Fruit fly (Drosophila melanogaster) whole organism, embryonic: ENCODE measurements around the gene CG4537.

Source experiments
- ATbp ChIP-seq: fragments of 200-800 bp; sonication (Bioruptor generic); optimal IDR thresholded peaks from 2 replicates; lab custom pipeline; 2017; ENCODE audit warnings: missing biosample characterization, mild to moderate bottlenecking, missing genetic modification characterization, missing genetic modification reagents
- CG12219 ChIP-seq: fragments of 200-800 bp; sonication (Bioruptor generic); optimal IDR thresholded peaks from 3 replicates; lab custom pipeline; 2018; ENCODE audit warnings: missing biosample characterization, mild to moderate bottlenecking, missing genetic modification characterization
- CG12391 ChIP-seq: fragments of 200-800 bp; sonication (Bioruptor generic); optimal IDR thresholded peaks from 3 replicates; lab custom pipeline; 2018; ENCODE audit warnings: missing biosample characterization, mild to moderate bottlenecking, missing genetic modification characterization, moderate library complexity
- CG15601 ChIP-seq: fragments of 200-800 bp; sonication (Bioruptor generic); optimal IDR thresholded peaks from 3 replicates; lab custom pipeline; 2019; ENCODE audit warnings: missing biosample characterization, mild to moderate bottlenecking, missing genetic modification characterization, moderate library complexity
- CG1602 ChIP-seq: fragments of 200-800 bp; sonication (Bioruptor generic); optimal IDR thresholded peaks from 3 replicates; lab custom pipeline; 2016; ENCODE audit warnings: missing biosample characterization, missing genetic modification characterization
- CG16779 ChIP-seq: fragments of 200-800 bp; sonication (Bioruptor generic); IDR thresholded peaks from 2 replicates; pipeline ENCODE4 v1.3.6; 2022; ENCODE audit warnings: missing biosample characterization, missing genetic modification characterization
- CG17568 ChIP-seq: fragments of 200-800 bp; sonication (Bioruptor generic); optimal IDR thresholded peaks from 2 replicates; lab custom pipeline; 2018; ENCODE audit warnings: missing biosample characterization, mild to moderate bottlenecking, missing genetic modification characterization, moderate library complexity
- CG17829 ChIP-seq: fragments of 200-800 bp; optimal IDR thresholded peaks from 2 replicates; lab custom pipeline; 2019; ENCODE audit warnings: missing biosample characterization, mild to moderate bottlenecking, missing genetic modification characterization, moderate library complexity
- CG3065 ChIP-seq: fragments of 200-800 bp; sonication (Bioruptor generic); optimal IDR thresholded peaks from 2 replicates; lab custom pipeline; 2016; ENCODE audit warnings: missing biosample characterization, missing genetic modification characterization
- CG3407 ChIP-seq: fragments of 200-800 bp; sonication (Bioruptor generic); optimal IDR thresholded peaks from 2 replicates; lab custom pipeline; 2018; ENCODE audit warnings: missing biosample characterization, mild to moderate bottlenecking, missing genetic modification characterization
- CG3838 ChIP-seq: fragments of 200-800 bp; sonication (Bioruptor generic); optimal IDR thresholded peaks from 3 replicates; lab custom pipeline; 2016; ENCODE audit warnings: missing biosample characterization, missing genetic modification characterization
- CG42726 ChIP-seq: fragments of 200-800 bp; sonication (Bioruptor generic); IDR thresholded peaks from 2 replicates; pipeline ENCODE4 v1.3.6; 2022; ENCODE audit warnings: missing biosample characterization, missing genetic modification characterization; ENCODE audit not compliant: partially characterized antibody
- CG7357 ChIP-seq: fragments of 200-800 bp; sonication (Bioruptor generic); IDR thresholded peaks from 3 replicates; pipeline ENCODE4 v1.3.6; 2022; ENCODE audit warnings: missing biosample characterization, missing genetic modification characterization
- CG7745 ChIP-seq: fragments of 200-800 bp; sonication (Bioruptor generic); optimal IDR thresholded peaks from 2 replicates; lab custom pipeline; 2018; ENCODE audit warnings: missing biosample characterization, mild to moderate bottlenecking, missing genetic modification characterization, moderate library complexity
- CG9817 ChIP-seq: fragments of 200-800 bp; sonication (Bioruptor generic); optimal IDR thresholded peaks from 2 replicates; lab custom pipeline; 2018; ENCODE audit warnings: missing biosample characterization, mild to moderate bottlenecking, missing genetic modification characterization, moderate library complexity
- CG9932 ChIP-seq: fragments of 200-800 bp; sonication (Bioruptor generic); IDR thresholded peaks from 2 replicates; pipeline ENCODE4 v1.3.6; 2022; ENCODE audit warnings: missing biosample characterization, missing genetic modification characterization
- CrebB ChIP-seq: fragments of 200-800 bp; sonication (Bioruptor generic); optimal IDR thresholded peaks from 3 replicates; lab custom pipeline; 2018; ENCODE audit warnings: missing biosample characterization, mild to moderate bottlenecking, missing genetic modification characterization
- Doc2 ChIP-seq: fragments of 200-800 bp; sonication (Bioruptor generic); IDR thresholded peaks from 2 replicates; pipeline ENCODE4 v1.3.6; 2022; ENCODE audit warnings: missing biosample characterization, missing genetic modification characterization
- Fer1 ChIP-seq: fragments of 200-800 bp; sonication (Bioruptor generic); optimal IDR thresholded peaks from 2 replicates; lab custom pipeline; 2017; ENCODE audit warnings: missing biosample characterization, mild to moderate bottlenecking, missing genetic modification characterization
- Gsc ChIP-seq: fragments of 200-800 bp; sonication (Bioruptor generic); IDR thresholded peaks from 2 replicates; pipeline ENCODE4 v1.3.6; 2022; ENCODE audit warnings: missing biosample characterization, missing genetic modification characterization
- HLH54F ChIP-seq: fragments of 200-800 bp; sonication (Bioruptor generic); optimal IDR thresholded peaks from 3 replicates; lab custom pipeline; 2016; ENCODE audit warnings: missing biosample characterization, missing genetic modification characterization
- Med ChIP-seq: fragments of 200-800 bp; sonication (Bioruptor generic); peaks from one replicate; lab custom pipeline; 2016; ENCODE audit warnings: missing biosample characterization, missing genetic modification characterization, mild to moderate bottlenecking, inconsistent platforms, moderate library complexity
- Nf-YA ChIP-seq: fragments of 200-800 bp; sonication (Bioruptor generic); IDR thresholded peaks from 2 replicates; pipeline ENCODE4 v1.3.6; 2022; ENCODE audit warnings: missing biosample characterization, missing genetic modification characterization
- Nf-YB ChIP-seq: fragments of 200-800 bp; sonication (Bioruptor generic); optimal IDR thresholded peaks from 3 replicates; lab custom pipeline; 2019; ENCODE audit warnings: missing biosample characterization, mild to moderate bottlenecking, missing genetic modification characterization, moderate library complexity
- Scr ChIP-seq: fragments of 200-800 bp; sonication (Bioruptor generic); IDR thresholded peaks from 2 replicates; pipeline ENCODE4 v1.3.6; 2022; ENCODE audit warnings: missing biosample characterization, missing genetic modification characterization; ENCODE audit not compliant: partially characterized antibody
- Spps ChIP-seq: fragments of 200-800 bp; sonication (Bioruptor generic); optimal IDR thresholded peaks from 2 replicates; lab custom pipeline; 2018; ENCODE audit warnings: missing biosample characterization, mild to moderate bottlenecking, missing genetic modification characterization
- ap ChIP-seq: fragments of 200-800 bp; sonication (Bioruptor generic); IDR thresholded peaks from 2 replicates; pipeline ENCODE4 v1.3.6; 2022; ENCODE audit warnings: missing biosample characterization, missing genetic modification characterization
- ara ChIP-seq: fragments of 200-800 bp; sonication (Bioruptor generic); IDR thresholded peaks from 2 replicates; pipeline ENCODE4 v1.3.6; 2022; ENCODE audit warnings: missing biosample characterization, missing genetic modification characterization
- br ChIP-seq: fragments of >200 bp; optimal IDR thresholded peaks from 2 replicates; lab custom pipeline; 2017
- corto ChIP-seq: fragments of 200-800 bp; sonication (Bioruptor generic); optimal IDR thresholded peaks from 2 replicates; lab custom pipeline; 2016; ENCODE audit warnings: missing biosample characterization, mild to moderate bottlenecking, missing genetic modification characterization, moderate library complexity
- crp ChIP-seq, 2 experiments: fragments of 200-800 bp; sonication (Bioruptor generic); optimal IDR thresholded peaks; 2 replicates in 1 of 2; 3 replicates in 1 of 2; lab custom pipeline; 2017; ENCODE audit warnings: missing biosample characterization in 2 of 2, missing genetic modification characterization in 2 of 2, mild to moderate bottlenecking in 1 of 2, moderate library complexity in 1 of 2
- dysf ChIP-seq: fragments of 200-800 bp; sonication (Bioruptor generic); IDR thresholded peaks from 3 replicates; pipeline ENCODE4 v1.3.6; 2022; ENCODE audit warnings: missing biosample characterization, missing genetic modification characterization
- gfzf ChIP-seq: fragments of 200-800 bp; sonication (Bioruptor generic); optimal IDR thresholded peaks from 2 replicates; lab custom pipeline; 2016; ENCODE audit warnings: missing biosample characterization, mild to moderate bottlenecking, missing genetic modification characterization, moderate library complexity
- gsb-n ChIP-seq: fragments of 200-800 bp; sonication (Bioruptor generic); optimal IDR thresholded peaks from 3 replicates; lab custom pipeline; 2018; ENCODE audit warnings: missing biosample characterization, mild to moderate bottlenecking, missing genetic modification characterization
- gt ChIP-seq: fragments of 200-800 bp; sonication (Bioruptor generic); IDR thresholded peaks from 2 replicates; pipeline ENCODE4 v1.3.6; 2022; ENCODE audit warnings: missing biosample characterization, missing genetic modification characterization
- kah ChIP-seq: fragments of 200-800 bp; sonication (Bioruptor generic); optimal IDR thresholded peaks from 2 replicates; lab custom pipeline; 2018; ENCODE audit warnings: missing biosample characterization, mild to moderate bottlenecking, missing genetic modification characterization
- lmd ChIP-seq: fragments of 200-800 bp; sonication (Bioruptor generic); IDR thresholded peaks from 2 replicates; pipeline ENCODE4 v1.3.6; 2022; ENCODE audit warnings: missing biosample characterization, missing genetic modification characterization
- lov ChIP-seq, 2 experiments: fragments of 200-800 bp in 1 of 2; fragments of >200 bp in 1 of 2; sonication (Bioruptor generic) in 1 of 2; IDR thresholded peaks in 1 of 2; optimal IDR thresholded peaks in 1 of 2; 2 replicates in 1 of 2; 3 replicates in 1 of 2; pipeline versions ENCODE4 v1.3.6 to Lab custom; 2017 to 2022; ENCODE audit warnings: missing biosample characterization in 1 of 2, missing genetic modification characterization in 1 of 2
- maf-S ChIP-seq: fragments of 200-800 bp; sonication (Bioruptor generic); optimal IDR thresholded peaks from 2 replicates; lab custom pipeline; 2016; ENCODE audit warnings: missing biosample characterization, missing genetic modification characterization
- mirr ChIP-seq: fragments of 200-800 bp; sonication (Bioruptor generic); optimal IDR thresholded peaks from 3 replicates; lab custom pipeline; 2018; ENCODE audit warnings: missing biosample characterization, mild to moderate bottlenecking, missing genetic modification characterization
- nerfin-1 ChIP-seq: fragments of 200-800 bp; sonication (Bioruptor generic); optimal IDR thresholded peaks from 3 replicates; lab custom pipeline; 2019; ENCODE audit warnings: missing biosample characterization, mild to moderate bottlenecking, missing genetic modification characterization, moderate library complexity
- pros ChIP-seq: fragments of 200-800 bp; sonication (Bioruptor generic); optimal IDR thresholded peaks from 3 replicates; lab custom pipeline; 2019; ENCODE audit warnings: missing biosample characterization, mild to moderate bottlenecking, missing genetic modification characterization, moderate library complexity
- ranshi ChIP-seq: fragments of 200-800 bp; sonication (Bioruptor generic); IDR thresholded peaks from 2 replicates; pipeline ENCODE4 v1.3.6; 2022; ENCODE audit warnings: missing biosample characterization, missing genetic modification characterization
- row ChIP-seq: fragments of 200-800 bp; sonication (Bioruptor generic); IDR thresholded peaks from 3 replicates; pipeline ENCODE4 v1.3.6; 2022; ENCODE audit warnings: missing biosample characterization, missing genetic modification characterization
- sim ChIP-seq: fragments of 200-800 bp; sonication (Bioruptor generic); IDR thresholded peaks from 2 replicates; pipeline ENCODE4 v1.3.6; 2022; ENCODE audit warnings: missing biosample characterization, missing genetic modification characterization
- sima ChIP-seq: fragments of 200-800 bp; sonication (Bioruptor generic); optimal IDR thresholded peaks from 2 replicates; lab custom pipeline; 2016; ENCODE audit warnings: missing biosample characterization, missing genetic modification characterization
- sisA ChIP-seq: fragments of 200-800 bp; sonication (Bioruptor generic); IDR thresholded peaks from 2 replicates; pipeline ENCODE4 v1.3.6; 2022; ENCODE audit warnings: missing biosample characterization, missing genetic modification characterization
- slp2 ChIP-seq: fragments of 200-800 bp; sonication (Bioruptor generic); optimal IDR thresholded peaks from 2 replicates; lab custom pipeline; 2016; ENCODE audit warnings: missing biosample characterization, missing genetic modification characterization
- sna ChIP-seq: fragments of 200-800 bp; sonication (Bioruptor generic); IDR thresholded peaks from 2 replicates; pipeline ENCODE4 v1.3.6; 2022; ENCODE audit warnings: missing biosample characterization, missing genetic modification characterization; ENCODE audit not compliant: partially characterized antibody
- sug ChIP-seq: fragments of 200-800 bp; optimal IDR thresholded peaks from 2 replicates; lab custom pipeline; 2019; ENCODE audit warnings: missing biosample characterization, mild to moderate bottlenecking, missing genetic modification characterization, moderate library complexity
- unc-4 ChIP-seq: fragments of 200-800 bp; sonication (Bioruptor generic); IDR thresholded peaks from 2 replicates; pipeline ENCODE4 v1.3.6; 2022; ENCODE audit warnings: missing biosample characterization, missing genetic modification characterization; ENCODE audit not compliant: partially characterized antibody

Gene CG4537

DNA sequence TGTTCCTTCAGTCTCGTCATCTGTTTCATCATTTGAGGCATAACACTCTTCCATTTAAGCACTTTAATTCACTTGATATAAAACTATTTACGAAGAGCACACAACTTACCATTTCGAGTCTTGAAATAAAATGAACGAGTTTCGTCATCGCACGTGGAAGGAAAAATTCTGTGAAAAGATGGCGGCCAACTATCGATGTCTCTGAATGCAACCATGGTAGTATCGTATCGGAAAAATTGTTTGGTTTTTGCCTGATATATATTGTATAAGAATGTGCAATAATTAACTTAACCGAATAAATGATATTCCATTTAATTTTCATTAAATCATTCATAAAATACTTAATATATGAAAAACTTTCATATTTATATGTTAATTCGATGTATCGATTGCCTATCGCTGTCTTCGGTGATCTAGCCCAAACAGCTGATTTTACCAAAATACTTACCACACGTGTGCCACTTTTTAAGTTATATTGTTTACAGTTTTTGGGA lies 4.2 kb downstream of the CG4537 start, which contains the start of gene Bka (continued):
- TF ChIP-seq CG42726 (GFP tag; lab: Robert Waterston, UW), result peak; percentile 88
- peak; percentile 30 for TF ChIP-seq CG9817 (tag; lab: Kevin White, UChicago)
- no peak for TF ChIP-seq Nf-YA (GFP tag; lab: Robert Waterston, UW)
- TF ChIP-seq lmd (GFP tag; lab: Robert Waterston, UW), result no peak
- TF ChIP-seq corto (GFP tag; lab: Kevin White, UChicago), result no peak
- peak; percentile 61 for TF ChIP-seq row (GFP tag; lab: Robert Waterston, UW)
- TF ChIP-seq sna, result peak; percentile 99
- peak; percentile 79 for TF ChIP-seq nerfin-1
- peak; percentile 79 for TF ChIP-seq CrebB (tag; lab: Kevin White, UChicago)
- no peak for TF ChIP-seq maf-S (GFP tag; lab: Kevin White, UChicago)
- peak; percentile 76 for TF ChIP-seq CG15601
- TF ChIP-seq dysf, result no peak
- peak; percentile 22; the same call in 1 of the 2 replicates for TF ChIP-seq ranshi (GFP tag; lab: Robert Waterston, UW)
- TF ChIP-seq CG7745 (tag; lab: Kevin White, UChicago), result no peak
- TF ChIP-seq Doc2 (GFP tag; lab: Robert Waterston, UW), result no peak
- TF ChIP-seq crp (GFP tag; optimal IDR thresholded peaks at IDR 0.05; lab: Kevin White, UChicago), result peak; percentile 63 to 94
- TF ChIP-seq Scr (GFP tag; lab: Robert Waterston, UW), result peak; percentile 99
- no peak for TF ChIP-seq ap (GFP tag; lab: Robert Waterston, UW)
- peak; percentile 93 for TF ChIP-seq Med (GFP tag; lab: Kevin White, UChicago)
- no peak for TF ChIP-seq CG16779 (GFP tag; lab: Robert Waterston, UW)
- peak; percentile 78 for TF ChIP-seq CG17568 (GFP tag; lab: Kevin White, UChicago)
- no peak for TF ChIP-seq CG1602 (GFP tag; lab: Kevin White, UChicago)
- TF ChIP-seq CG9932 (GFP tag; lab: Robert Waterston, UW), result no peak
- TF ChIP-seq sug (tag; lab: Kevin White, UChicago), result peak; percentile 75
- TF ChIP-seq gsb-n (tag; lab: Kevin White, UChicago), result peak; percentile 66
- TF ChIP-seq sima (GFP tag; lab: Kevin White, UChicago), result no peak
- no peak for TF ChIP-seq Gsc (GFP tag; lab: Robert Waterston, UW)
- TF ChIP-seq CG3065 (GFP tag; lab: Kevin White, UChicago), result no peak
- no peak for TF ChIP-seq HLH54F (GFP tag; lab: Kevin White, UChicago)
- TF ChIP-seq Fer1, result peak; percentile 81
- peak; percentile 66 for TF ChIP-seq Nf-YB (GFP tag; lab: Kevin White, UChicago)
- TF ChIP-seq unc-4, result peak; percentile 99
- TF ChIP-seq Spps (tag; lab: Kevin White, UChicago), result peak; percentile 34
- peak; percentile 78 for TF ChIP-seq CG12391 (tag; lab: Kevin White, UChicago)
- no peak for TF ChIP-seq sim (GFP tag; lab: Robert Waterston, UW)
- TF ChIP-seq ara (GFP tag; lab: Robert Waterston, UW), result no peak
- no peak for TF ChIP-seq slp2
- no peak for TF ChIP-seq gt (GFP tag; lab: Robert Waterston, UW)
- TF ChIP-seq lov (optimal IDR thresholded peaks at IDR 0.05; lab: Kevin White, UChicago), result no peak
- no peak for TF ChIP-seq lov (GFP tag; IDR thresholded peaks at IDR 0.05; lab: Robert Waterston, UW)
- TF ChIP-seq CG3838 (GFP tag; lab: Kevin White, UChicago), result no peak
- no peak for TF ChIP-seq br (lab: Kevin White, UChicago)
- TF ChIP-seq kah, result peak; percentile 45
- peak; percentile 42 for TF ChIP-seq CG3407
- no peak for TF ChIP-seq ATbp (GFP tag; lab: Kevin White, UChicago)
- TF ChIP-seq CG17829 (tag; lab: Kevin White, UChicago), result peak; percentile 73
- peak; percentile 28 for TF ChIP-seq mirr (GFP tag; lab: Kevin White, UChicago)
- TF ChIP-seq pros, result peak; percentile 6
- TF ChIP-seq gfzf (GFP tag; lab: Kevin White, UChicago), result peak; percentile 18
- TF ChIP-seq CG7357 (GFP tag; lab: Robert Waterston, UW), result no peak
- peak; percentile 6 for TF ChIP-seq CG12219
- no peak for TF ChIP-seq sisA (GFP tag; lab: Robert Waterston, UW)
